Fruit fly (Drosophila melanogaster) whole organism, embryonic: Measurements from ENCODE around the gene CG10801.

ENCODE experiments used
- Antp ChIP-seq: fragments of 200-800 bp; sonication (Bioruptor generic); optimal IDR thresholded peaks from 3 replicates; lab custom pipeline; 2016; ENCODE audit warnings: missing biosample characterization, missing genetic modification characterization
- Atf3 ChIP-seq: fragments of 200-800 bp; sonication (Bioruptor generic); optimal IDR thresholded peaks from 3 replicates; lab custom pipeline; 2016; ENCODE audit warnings: missing biosample characterization, missing genetic modification characterization
- CG10147 ChIP-seq: fragments of 200-800 bp; sonication (Bioruptor generic); optimal IDR thresholded peaks from 2 replicates; lab custom pipeline; 2019; ENCODE audit warnings: missing biosample characterization, mild to moderate bottlenecking, missing genetic modification characterization, moderate library complexity
- CG11398 ChIP-seq: fragments of 200-800 bp; sonication (Bioruptor generic); optimal IDR thresholded peaks from 2 replicates; lab custom pipeline; 2016; ENCODE audit warnings: missing biosample characterization, missing genetic modification characterization
- CG11456 ChIP-seq: fragments of 200-800 bp; sonication (Bioruptor generic); IDR thresholded peaks from 3 replicates; pipeline ENCODE4 v1.3.6; 2022; ENCODE audit warnings: missing biosample characterization, missing genetic modification characterization
- CG11723 ChIP-seq: fragments of 200-800 bp; sonication (Bioruptor generic); optimal IDR thresholded peaks from 2 replicates; lab custom pipeline; 2017; ENCODE audit warnings: missing biosample characterization, mild to moderate bottlenecking, missing genetic modification characterization
- CG12236 ChIP-seq: fragments of 200-800 bp; sonication (Bioruptor generic); optimal IDR thresholded peaks from 2 replicates; lab custom pipeline; 2016; ENCODE audit warnings: missing biosample characterization, missing genetic modification characterization
- CG13775 ChIP-seq: fragments of 200-800 bp; sonication (Bioruptor generic); optimal IDR thresholded peaks from 3 replicates; lab custom pipeline; 2017; ENCODE audit warnings: missing biosample characterization, mild to moderate bottlenecking, missing genetic modification characterization
- CG14014 ChIP-seq: fragments of 200-800 bp; sonication (Bioruptor generic); IDR thresholded peaks from 2 replicates; pipeline ENCODE4 v1.3.6; 2022; ENCODE audit warnings: missing biosample characterization, missing genetic modification characterization
- CG14050 ChIP-seq: fragments of 200-800 bp; sonication (Bioruptor generic); IDR thresholded peaks from 3 replicates; pipeline ENCODE4 v1.3.6; 2022; ENCODE audit warnings: missing biosample characterization, missing genetic modification characterization
- CG1602 ChIP-seq: fragments of 200-800 bp; sonication (Bioruptor generic); optimal IDR thresholded peaks from 3 replicates; lab custom pipeline; 2016; ENCODE audit warnings: missing biosample characterization, missing genetic modification characterization
- CG17328 ChIP-seq: fragments of 200-800 bp; sonication (Bioruptor generic); IDR thresholded peaks from 2 replicates; pipeline ENCODE4 v1.3.6; 2022; ENCODE audit warnings: missing biosample characterization, missing genetic modification characterization
- CG17359 ChIP-seq: fragments of 200-800 bp; sonication (Bioruptor generic); optimal IDR thresholded peaks from 3 replicates; lab custom pipeline; 2018; ENCODE audit warnings: missing biosample characterization, mild to moderate bottlenecking, missing genetic modification characterization, moderate library complexity
- CG17802 ChIP-seq: fragments of 200-800 bp; sonication (Bioruptor generic); optimal IDR thresholded peaks from 2 replicates; lab custom pipeline; 2018; ENCODE audit warnings: missing biosample characterization, mild to moderate bottlenecking, missing genetic modification characterization, moderate library complexity
- CG2120 ChIP-seq: fragments of 200-800 bp; sonication (Bioruptor generic); optimal IDR thresholded peaks from 3 replicates; lab custom pipeline; 2016; ENCODE audit warnings: missing biosample characterization, missing genetic modification characterization
- CG2889 ChIP-seq: fragments of 200-800 bp; sonication (Bioruptor generic); IDR thresholded peaks from 3 replicates; pipeline ENCODE4 v1.3.6; 2022; ENCODE audit warnings: missing biosample characterization, missing genetic modification characterization
- CG31224 ChIP-seq: fragments of 200-800 bp; sonication (Bioruptor generic); IDR thresholded peaks from 2 replicates; pipeline ENCODE4 v1.3.6; 2022; ENCODE audit warnings: missing biosample characterization, missing genetic modification characterization
- CG32772 ChIP-seq: fragments of 200-800 bp; sonication (Bioruptor generic); IDR thresholded peaks from 2 replicates; pipeline ENCODE4 v1.3.6; 2022; ENCODE audit warnings: missing biosample characterization, missing genetic modification characterization
- CG3995 ChIP-seq: fragments of 200-800 bp; sonication (Bioruptor generic); optimal IDR thresholded peaks from 3 replicates; lab custom pipeline; 2016; ENCODE audit warnings: missing biosample characterization, missing genetic modification characterization
- CG5180 ChIP-seq: fragments of 200-800 bp; sonication (Bioruptor generic); optimal IDR thresholded peaks from 3 replicates; lab custom pipeline; 2017; ENCODE audit warnings: missing biosample characterization, missing genetic modification characterization, mild to moderate bottlenecking, moderate library complexity, missing genetic modification reagents
- CG6654 ChIP-seq: fragments of 200-800 bp; sonication (Bioruptor generic); optimal IDR thresholded peaks from 2 replicates; lab custom pipeline; 2017; ENCODE audit warnings: missing biosample characterization, mild to moderate bottlenecking, missing genetic modification characterization
- CG6765 ChIP-seq: fragments of 200-800 bp; sonication (Bioruptor generic); optimal IDR thresholded peaks from 3 replicates; lab custom pipeline; 2017; ENCODE audit warnings: missing biosample characterization, mild to moderate bottlenecking, missing genetic modification characterization
- CG7357 ChIP-seq: fragments of 200-800 bp; sonication (Bioruptor generic); IDR thresholded peaks from 3 replicates; pipeline ENCODE4 v1.3.6; 2022; ENCODE audit warnings: missing biosample characterization, missing genetic modification characterization
- CG8359 ChIP-seq: fragments of 200-800 bp; sonication (Bioruptor generic); optimal IDR thresholded peaks from 2 replicates; lab custom pipeline; 2017; ENCODE audit warnings: missing biosample characterization, mild to moderate bottlenecking, missing genetic modification characterization, borderline replicate concordance
- CG8765 ChIP-seq: fragments of 200-800 bp; sonication (Bioruptor generic); IDR thresholded peaks from 2 replicates; pipeline ENCODE4 v1.3.6; 2022; ENCODE audit warnings: missing biosample characterization, missing genetic modification characterization
- CG8944 ChIP-seq: fragments of 200-800 bp; sonication (Bioruptor generic); optimal IDR thresholded peaks from 3 replicates; lab custom pipeline; 2016; ENCODE audit warnings: missing biosample characterization, missing genetic modification characterization
- CG9609 ChIP-seq: fragments of 200-800 bp; sonication (Bioruptor generic); optimal IDR thresholded peaks from 3 replicates; lab custom pipeline; 2016; ENCODE audit warnings: missing biosample characterization, missing genetic modification characterization
- CHES-1-like ChIP-seq: fragments of 200-800 bp; sonication (Bioruptor generic); optimal IDR thresholded peaks from 2 replicates; lab custom pipeline; 2016; ENCODE audit warnings: missing biosample characterization, missing genetic modification characterization
- CoRest ChIP-seq: fragments of 200-800 bp; sonication (Bioruptor generic); optimal IDR thresholded peaks from 3 replicates; lab custom pipeline; 2018; ENCODE audit warnings: missing biosample characterization, mild to moderate bottlenecking, missing genetic modification characterization, moderate library complexity
- E2f1 ChIP-seq: fragments of 200-800 bp; sonication (Bioruptor generic); IDR thresholded peaks from 2 replicates; pipeline ENCODE4 v1.3.6; 2022; ENCODE audit warnings: missing biosample characterization, missing genetic modification characterization
- Ets97D ChIP-seq: fragments of 200-800 bp; sonication (Bioruptor generic); optimal IDR thresholded peaks from 3 replicates; lab custom pipeline; 2016; ENCODE audit warnings: missing biosample characterization, missing genetic modification characterization
- Gug ChIP-seq: fragments of 200-800 bp; sonication (Bioruptor generic); IDR thresholded peaks from 4 replicates; pipeline ENCODE4 v1.3.6; 2022; ENCODE audit warnings: missing biosample characterization, missing genetic modification characterization
- HHEX ChIP-seq: fragments of 200-800 bp; sonication (Bioruptor generic); optimal IDR thresholded peaks from 3 replicates; lab custom pipeline; 2017; ENCODE audit warnings: missing biosample characterization, mild to moderate bottlenecking, missing genetic modification characterization, missing genetic modification reagents
- Myb ChIP-seq: fragments of 200-800 bp; sonication (Bioruptor generic); optimal IDR thresholded peaks from 2 replicates; lab custom pipeline; 2016; ENCODE audit warnings: missing biosample characterization, missing genetic modification characterization
- PHDP ChIP-seq: fragments of 200-800 bp; sonication (Bioruptor generic); optimal IDR thresholded peaks from 3 replicates; lab custom pipeline; 2018; ENCODE audit warnings: missing biosample characterization, mild to moderate bottlenecking, missing genetic modification characterization, moderate library complexity
- Sin3A ChIP-seq: fragments of >200 bp; optimal IDR thresholded peaks from 2 replicates; lab custom pipeline; 2018
- Spps ChIP-seq: fragments of 200-800 bp; sonication (Bioruptor generic); optimal IDR thresholded peaks from 2 replicates; lab custom pipeline; 2018; ENCODE audit warnings: missing biosample characterization, mild to moderate bottlenecking, missing genetic modification characterization
- Trl ChIP-seq, 3 experiments: fragments of >200 bp in 2 of 3; fragments of 200-800 bp in 1 of 3; sonication (Bioruptor generic) in 1 of 3; optimal IDR thresholded peaks; 2 replicates in 1 of 3; 3 replicates in 2 of 3; lab custom pipeline; 2016 to 2017; ENCODE audit warnings: missing biosample characterization in 1 of 3, missing genetic modification characterization in 1 of 3
- cas ChIP-seq: fragments of 200-800 bp; sonication (Bioruptor generic); IDR thresholded peaks from 2 replicates; pipeline ENCODE4 v1.3.6; 2022; ENCODE audit warnings: missing biosample characterization, missing genetic modification characterization
- dmrt11E ChIP-seq: fragments of 200-800 bp; sonication (Bioruptor generic); optimal IDR thresholded peaks from 3 replicates; lab custom pipeline; 2018; ENCODE audit warnings: missing biosample characterization, mild to moderate bottlenecking, missing genetic modification characterization, moderate library complexity
- esg ChIP-seq: fragments of 200-800 bp; sonication (Bioruptor generic); conservative IDR thresholded peaks from 2 replicates; pipeline ENCODE4 v1.3.6; 2022; ENCODE audit warnings: missing biosample characterization, missing genetic modification characterization
- ewg ChIP-seq: fragments of 200-800 bp; sonication (Bioruptor generic); optimal IDR thresholded peaks from 3 replicates; lab custom pipeline; 2017; ENCODE audit warnings: mild to moderate bottlenecking, missing biosample characterization, missing genetic modification reagents, missing genetic modification characterization
- eyg ChIP-seq: fragments of 200-800 bp; sonication (Bioruptor generic); optimal IDR thresholded peaks from 3 replicates; lab custom pipeline; 2016; ENCODE audit warnings: missing biosample characterization, missing genetic modification characterization
- gce ChIP-seq: fragments of 200-800 bp; sonication (Bioruptor generic); IDR thresholded peaks from 3 replicates; pipeline ENCODE4 v1.3.6; 2022; ENCODE audit warnings: missing biosample characterization, missing genetic modification characterization
- insv ChIP-seq, 2 experiments: fragments of 200-800 bp; sonication (Bioruptor generic); optimal IDR thresholded peaks; 3 replicates each; lab custom pipeline; 2016 to 2018; ENCODE audit warnings: missing biosample characterization in 2 of 2, missing genetic modification characterization in 2 of 2
- otp ChIP-seq: fragments of 200-800 bp; sonication (Bioruptor generic); IDR thresholded peaks from 3 replicates; pipeline ENCODE4, ENCODE4 v1.3.6; 2022; ENCODE audit warnings: missing biosample characterization, missing genetic modification characterization
- scrt ChIP-seq: fragments of 200-800 bp; sonication (Bioruptor generic); optimal IDR thresholded peaks from 2 replicates; lab custom pipeline; 2018; ENCODE audit warnings: missing biosample characterization, mild to moderate bottlenecking, missing genetic modification characterization, moderate library complexity
- sim ChIP-seq: fragments of 200-800 bp; sonication (Bioruptor generic); IDR thresholded peaks from 2 replicates; pipeline ENCODE4 v1.3.6; 2022; ENCODE audit warnings: missing biosample characterization, missing genetic modification characterization
- vfl ChIP-seq: fragments of 200-800 bp; sonication (Bioruptor generic); optimal IDR thresholded peaks from 2 replicates; lab custom pipeline; 2016; ENCODE audit warnings: missing biosample characterization, missing genetic modification characterization

The CG10801 gene

dm6 chrX:3414003-3414767, 46.2 kb upstream of the CG10801 start (continued):
- no peak for TF ChIP-seq CG9609 (GFP tag; lab: Kevin White, UChicago)
- TF ChIP-seq CG2889 (GFP tag; lab: Robert Waterston, UW) = peak; percentile 39; the same call in 1 of the 3 replicates
- TF ChIP-seq otp (GFP tag; lab: Robert Waterston, UW) = no peak
- TF ChIP-seq CG8944 (GFP tag; lab: Kevin White, UChicago) = no peak
- peak; percentile 2 for TF ChIP-seq ewg
- TF ChIP-seq Ets97D (GFP tag; lab: Kevin White, UChicago) = no peak
- peak; percentile 59; the same call in 1 of the 3 replicates for TF ChIP-seq CG7357 (GFP tag; lab: Robert Waterston, UW)
- peak; percentile 71 for TF ChIP-seq scrt (GFP tag; lab: Kevin White, UChicago)
- TF ChIP-seq cas (GFP tag; lab: Robert Waterston, UW) = peak; percentile 46; the same call in 1 of the 2 replicates
- TF ChIP-seq CG17802 (tag; lab: Kevin White, UChicago) = no peak
- peak; percentile 32; the same call in 2 of the 3 replicates for TF ChIP-seq CG14050 (GFP tag; lab: Robert Waterston, UW)
- no peak for TF ChIP-seq gce (GFP tag; lab: Robert Waterston, UW)
- no peak for TF ChIP-seq sim (GFP tag; lab: Robert Waterston, UW)
- TF ChIP-seq CG10147 (GFP tag; lab: Kevin White, UChicago) = peak; percentile 56
- TF ChIP-seq CG14014 (GFP tag; lab: Robert Waterston, UW) = peak; percentile 66; the same call in 1 of the 2 replicates
- peak; percentile 71 for TF ChIP-seq CG2120
- TF ChIP-seq HHEX (GFP tag; lab: Kevin White, UChicago) = peak; percentile 60
- TF ChIP-seq CG31224 (GFP tag; lab: Robert Waterston, UW) = peak; percentile 62
- no peak for TF ChIP-seq CHES-1-like (GFP tag; lab: Kevin White, UChicago)
- TF ChIP-seq CG6654 = peak; percentile 33
- no peak for TF ChIP-seq Trl (optimal IDR thresholded peaks at IDR 0.05; lab: Kevin White, UChicago)
- peak; percentile 45 for TF ChIP-seq Trl (GFP tag; optimal IDR thresholded peaks at IDR 0.05; lab: Kevin White, UChicago)
- TF ChIP-seq CG11398 (GFP tag; lab: Kevin White, UChicago) = no peak
- TF ChIP-seq dmrt11E (tag; lab: Kevin White, UChicago) = peak; percentile 32
- TF ChIP-seq CG6765 = peak; percentile 59
- peak; percentile 59 for TF ChIP-seq Spps (tag; lab: Kevin White, UChicago)
- TF ChIP-seq CoRest (tag; lab: Kevin White, UChicago) = peak; percentile 83
- no peak for TF ChIP-seq Sin3A
- TF ChIP-seq CG5180 (GFP tag; lab: Kevin White, UChicago) = peak; percentile 1
- 0 out of 3 replicates have a peak, but pooled peaks have one; percentile 47 for TF ChIP-seq CG11456 (GFP tag; lab: Robert Waterston, UW)
- no peak for TF ChIP-seq Atf3 (GFP tag; lab: Kevin White, UChicago)
- TF ChIP-seq esg (GFP tag; lab: Robert Waterston, UW) = no peak
- no peak; the same call in 3 of the 4 replicates for TF ChIP-seq Gug (GFP tag; lab: Robert Waterston, UW)
- TF ChIP-seq eyg (GFP tag; lab: Kevin White, UChicago) = peak; percentile 14
- peak; percentile 59 for TF ChIP-seq CG13775 (GFP tag; lab: Kevin White, UChicago)
- peak; percentile 10 for TF ChIP-seq vfl (GFP tag; lab: Kevin White, UChicago)
- peak; percentile 54 for TF ChIP-seq CG1602 (GFP tag; lab: Kevin White, UChicago)
- TF ChIP-seq insv (GFP tag; optimal IDR thresholded peaks at IDR 0.05; lab: Kevin White, UChicago) = no peak
- peak; percentile 42; the same call in 1 of the 2 replicates for TF ChIP-seq E2f1
- peak; percentile 81 for TF ChIP-seq CG17359
- TF ChIP-seq PHDP (tag; lab: Kevin White, UChicago) = peak; percentile 78
- TF ChIP-seq Antp (GFP tag; lab: Kevin White, UChicago) = peak; percentile 36
- no peak for TF ChIP-seq CG32772 (GFP tag; lab: Robert Waterston, UW)
- no peak for TF ChIP-seq CG8765 (GFP tag; lab: Robert Waterston, UW)
- peak; percentile 45 for TF ChIP-seq CG11723
- no peak for TF ChIP-seq Myb (GFP tag; lab: Kevin White, UChicago)
- TF ChIP-seq CG8359 (GFP tag; lab: Kevin White, UChicago) = no peak
- TF ChIP-seq CG3995 = no peak
- no peak for TF ChIP-seq CG12236
- TF ChIP-seq CG17328 (GFP tag; lab: Robert Waterston, UW) = peak; percentile 59
